Worm (Caenorhabditis elegans) whole organism, mixed stage, embryonic: Measurements from ENCODE around the gene T23G4.2.
A peak's percentile ranks its signal among the peaks of the same experiment; 100 is the strongest.

Source experiments
- M03D4.4 ChIP-seq: sonication (generic microtip); optimal IDR thresholded peaks from 2 replicates; lab custom pipeline; 2017; ENCODE audit warnings: mild to moderate bottlenecking, missing genetic modification characterization, missing compliant biosample characterization
- bed-3 ChIP-seq: fragments of 200-800 bp; sonication (Bioruptor generic); optimal IDR thresholded peaks from 3 replicates; lab custom pipeline; 2018; ENCODE audit warnings: mild to moderate bottlenecking, missing genetic modification characterization, moderate library complexity, missing compliant biosample characterization
- blmp-1 ChIP-seq: fragments of 150-350 bp; optimal IDR thresholded peaks from 2 replicates; lab custom pipeline; 2014; ENCODE audit warnings: missing biosample characterization, missing genetic modification characterization
- ceh-39 ChIP-seq: fragments of 150-350 bp; optimal IDR thresholded peaks from 2 replicates; lab custom pipeline; 2014; ENCODE audit warnings: missing biosample characterization, missing genetic modification characterization
- ceh-43 ChIP-seq: fragments of 200-800 bp; sonication (Bioruptor generic); optimal IDR thresholded peaks from 2 replicates; lab custom pipeline; 2018; ENCODE audit warnings: mild to moderate bottlenecking, missing genetic modification characterization, moderate library complexity, missing compliant biosample characterization
- ceh-83 ChIP-seq: fragments of 200-800 bp; sonication (Bioruptor generic); optimal IDR thresholded peaks from 2 replicates; lab custom pipeline; 2018; ENCODE audit warnings: mild to moderate bottlenecking, missing genetic modification characterization, missing compliant biosample characterization
- ces-1 ChIP-seq: fragments of 150-350 bp; optimal IDR thresholded peaks from 2 replicates; lab custom pipeline; 2014; ENCODE audit warnings: missing biosample characterization, missing genetic modification reagents, missing genetic modification characterization
- cnd-1 ChIP-seq: fragments of 200-800 bp; sonication (Bioruptor generic); optimal IDR thresholded peaks from 2 replicates; lab custom pipeline; 2018; ENCODE audit warnings: mild to moderate bottlenecking, missing genetic modification characterization, missing compliant biosample characterization
- drap-1 ChIP-seq: fragments of 200-800 bp; sonication (Bioruptor generic); optimal IDR thresholded peaks from 3 replicates; lab custom pipeline; 2018; ENCODE audit warnings: mild to moderate bottlenecking, missing genetic modification characterization, missing compliant biosample characterization
- elt-1 ChIP-seq: sonication (generic microtip); optimal IDR thresholded peaks from 2 replicates; lab custom pipeline; 2017; ENCODE audit warnings: missing genetic modification characterization, mild to moderate bottlenecking, missing compliant biosample characterization, antibody characterized with exemption, moderate library complexity, borderline replicate concordance; ENCODE audit not compliant: insufficient read depth
- elt-3 ChIP-seq: fragments of 150-350 bp; optimal IDR thresholded peaks from 2 replicates; lab custom pipeline; 2014; ENCODE audit warnings: missing biosample characterization, missing genetic modification characterization
- flh-1 ChIP-seq: fragments of 200-800 bp; sonication (Bioruptor generic); optimal IDR thresholded peaks from 2 replicates; lab custom pipeline; 2018; ENCODE audit warnings: mild to moderate bottlenecking, missing genetic modification characterization, moderate library complexity, missing compliant biosample characterization
- ham-2 ChIP-seq: fragments of 200-800 bp; sonication (Bioruptor generic); optimal IDR thresholded peaks from 2 replicates; lab custom pipeline; 2018; ENCODE audit warnings: mild to moderate bottlenecking, missing genetic modification characterization, missing compliant biosample characterization
- hlh-1 ChIP-seq: fragments of 150-350 bp; optimal IDR thresholded peaks from 2 replicates; lab custom pipeline; 2014; ENCODE audit warnings: missing biosample characterization, missing genetic modification reagents, missing genetic modification characterization
- lin-13 ChIP-seq: fragments of 150-350 bp; optimal IDR thresholded peaks from 2 replicates; lab custom pipeline; 2014; ENCODE audit warnings: missing biosample characterization, missing genetic modification characterization
- lin-32 ChIP-seq: fragments of 200-800 bp; sonication (Bioruptor generic); optimal IDR thresholded peaks from 2 replicates; lab custom pipeline; 2018; ENCODE audit warnings: mild to moderate bottlenecking, missing genetic modification characterization, missing compliant biosample characterization
- lsy-2 ChIP-seq: fragments of 150-350 bp; optimal IDR thresholded peaks from 2 replicates; lab custom pipeline; 2014; ENCODE audit warnings: missing biosample characterization, missing genetic modification characterization
- mab-5 ChIP-seq: fragments of 150-350 bp; optimal IDR thresholded peaks from 2 replicates; lab custom pipeline; 2014; ENCODE audit warnings: missing biosample characterization, missing genetic modification characterization
- mep-1 ChIP-seq: fragments of 150-350 bp; optimal IDR thresholded peaks from 2 replicates; lab custom pipeline; 2017; ENCODE audit warnings: missing biosample characterization, missing genetic modification reagents, missing genetic modification characterization, inconsistent platforms
- mls-2 ChIP-seq: sonication (generic microtip); optimal IDR thresholded peaks from 2 replicates; lab custom pipeline; 2016; ENCODE audit warnings: mild to moderate bottlenecking, missing genetic modification characterization, moderate library complexity, missing compliant biosample characterization
- nhr-12 ChIP-seq: fragments of 150-350 bp; optimal IDR thresholded peaks from 2 replicates; lab custom pipeline; 2014; ENCODE audit warnings: missing biosample characterization, missing genetic modification characterization
- nhr-2 ChIP-seq: fragments of 150-350 bp; optimal IDR thresholded peaks from 2 replicates; lab custom pipeline; 2014; ENCODE audit warnings: missing biosample characterization, missing genetic modification characterization
- nhr-237 ChIP-seq: fragments of 150-350 bp; optimal IDR thresholded peaks from 2 replicates; lab custom pipeline; 2014; ENCODE audit warnings: missing biosample characterization, missing genetic modification characterization
- nhr-28 ChIP-seq: fragments of 150-350 bp; optimal IDR thresholded peaks from 2 replicates; lab custom pipeline; 2014; ENCODE audit warnings: missing biosample characterization, missing genetic modification characterization
- nhr-76 ChIP-seq: sonication (generic microtip); optimal IDR thresholded peaks from 2 replicates; lab custom pipeline; 2017; ENCODE audit warnings: missing biosample characterization, missing genetic modification characterization
- sem-2 ChIP-seq: fragments of 200-800 bp; sonication (Bioruptor generic); optimal IDR thresholded peaks from 2 replicates; lab custom pipeline; 2018; ENCODE audit warnings: mild to moderate bottlenecking, missing genetic modification characterization, missing compliant biosample characterization
- snpc-4 ChIP-seq: fragments of 150-350 bp; optimal IDR thresholded peaks from 2 replicates; lab custom pipeline; 2014; ENCODE audit warnings: missing biosample characterization, missing genetic modification characterization
- sptf-1 ChIP-seq: sonication (generic microtip); optimal IDR thresholded peaks from 2 replicates; lab custom pipeline; 2017; ENCODE audit warnings: mild to moderate bottlenecking, missing genetic modification characterization, moderate library complexity, missing compliant biosample characterization
- tbx-8 ChIP-seq: fragments of 200-800 bp; sonication (Bioruptor generic); optimal IDR thresholded peaks from 2 replicates; lab custom pipeline; 2018; ENCODE audit warnings: mild to moderate bottlenecking, missing genetic modification characterization, moderate library complexity, missing compliant biosample characterization
- unc-120 ChIP-seq: sonication (generic microtip); optimal IDR thresholded peaks from 2 replicates; lab custom pipeline; 2017; ENCODE audit warnings: missing genetic modification characterization, missing compliant biosample characterization; ENCODE audit not compliant: poor library complexity, severe bottlenecking
- unc-39 ChIP-seq: fragments of 150-350 bp; optimal IDR thresholded peaks from 2 replicates; lab custom pipeline; 2014; ENCODE audit warnings: missing biosample characterization, missing genetic modification characterization
- unc-62 ChIP-seq: fragments of 150-350 bp; optimal IDR thresholded peaks from 2 replicates; lab custom pipeline; 2014; ENCODE audit warnings: missing biosample characterization, missing genetic modification reagents, missing genetic modification characterization
- zip-8 ChIP-seq: fragments of 150-350 bp; optimal IDR thresholded peaks from 2 replicates; lab custom pipeline; 2014; ENCODE audit warnings: missing biosample characterization, missing genetic modification characterization
- ztf-11 ChIP-seq: fragments of 150-350 bp; optimal IDR thresholded peaks from 2 replicates; lab custom pipeline; 2014; ENCODE audit warnings: missing biosample characterization, missing genetic modification characterization

The T23G4.2 gene

ce11 chrIV:13716279-13716678 is 26.9 kb upstream of the T23G4.2 start, which contains the start of gene C47A4.1:
Gene C47A4.1, minus strand, starts transcription at chrIV:13716379.
- TF ChIP-seq elt-1 (tag; lab: Kevin White, UChicago) (no peak), ceh-43 (no peak), blmp-1 (tag; lab: Kevin White, UChicago) (no peak), lin-13 (tag; lab: Kevin White, UChicago) (no peak), nhr-2 (no peak), mls-2 (no peak), ztf-11 (tag; lab: Kevin White, UChicago) (no peak), nhr-28 (tag; lab: Kevin White, UChicago) (no peak)

ce11 chrIV:13710367-13710766 is 21.0 kb upstream of the T23G4.2 start:
- TF ChIP-seq hlh-1 (tag; lab: Kevin White, UChicago) (peak; percentile 47), unc-62 (GFP tag; lab: Kevin White, UChicago) (peak; percentile 92), ceh-39 (tag; lab: Kevin White, UChicago) (no peak)

ce11 chrIV:13709069-13709640 is 19.8 kb upstream of the T23G4.2 start:
- TF ChIP-seq lin-13 (tag; lab: Kevin White, UChicago) (no peak), ham-2 (GFP tag; lab: Kevin White, UChicago) (no peak), nhr-12 (no peak), snpc-4 (tag; lab: Kevin White, UChicago) (no peak), sem-2 (no peak)

ce11 chrIV:13707894-13708293 is 18.5 kb upstream of the T23G4.2 start:
- no peak for TF ChIP-seq lsy-2 (tag; lab: Kevin White, UChicago)
- no peak for TF ChIP-seq flh-1 (GFP tag; lab: Kevin White, UChicago)
- TF ChIP-seq lin-32 (GFP tag; lab: Kevin White, UChicago): no peak
- peak; percentile 65 for TF ChIP-seq unc-62 (GFP tag; lab: Kevin White, UChicago)
- no peak for TF ChIP-seq elt-3 (tag; lab: Kevin White, UChicago)
- TF ChIP-seq blmp-1 (tag; lab: Kevin White, UChicago): no peak
- TF ChIP-seq unc-39 (tag; lab: Kevin White, UChicago): no peak
- no peak for TF ChIP-seq ceh-39 (tag; lab: Kevin White, UChicago)
- TF ChIP-seq M03D4.4: no peak
- no peak for TF ChIP-seq unc-120 (tag; lab: Kevin White, UChicago)
- TF ChIP-seq cnd-1 (tag; lab: Kevin White, UChicago): no peak
- no peak for TF ChIP-seq ztf-11 (tag; lab: Kevin White, UChicago)
- TF ChIP-seq nhr-2: peak; percentile 36
- no peak for TF ChIP-seq hlh-1 (tag; lab: Kevin White, UChicago)

- peak; percentile 100 for TF ChIP-seq unc-62 (GFP tag; lab: Kevin White, UChicago)
- TF ChIP-seq nhr-237: no peak
- no peak for TF ChIP-seq ces-1 (GFP tag; lab: Kevin White, UChicago)
- no peak for TF ChIP-seq sptf-1 (tag; lab: Kevin White, UChicago)
- no peak for TF ChIP-seq nhr-76 (tag; lab: Kevin White, UChicago)
- TF ChIP-seq nhr-2: peak; percentile 89
- no peak for TF ChIP-seq mls-2
- TF ChIP-seq mep-1 (tag; lab: Kevin White, UChicago): no peak
- peak; percentile 88 for TF ChIP-seq elt-1 (tag; lab: Kevin White, UChicago)
- TF ChIP-seq bed-3 (GFP tag; lab: Kevin White, UChicago): no peak
- TF ChIP-seq ceh-83 (GFP tag; lab: Kevin White, UChicago): no peak
- peak; percentile 18 for TF ChIP-seq tbx-8 (GFP tag; lab: Kevin White, UChicago)
- TF ChIP-seq nhr-28 (tag; lab: Kevin White, UChicago): no peak
- TF ChIP-seq elt-3 (tag; lab: Kevin White, UChicago): no peak
- TF ChIP-seq ceh-43: no peak
- TF ChIP-seq zip-8 (tag; lab: Kevin White, UChicago): no peak
- no peak for TF ChIP-seq ham-2 (GFP tag; lab: Kevin White, UChicago)
- no peak for TF ChIP-seq lin-13 (tag; lab: Kevin White, UChicago)
- peak; percentile 72 for TF ChIP-seq hlh-1 (tag; lab: Kevin White, UChicago)
- TF ChIP-seq ztf-11 (tag; lab: Kevin White, UChicago): no peak
- TF ChIP-seq ceh-39 (tag; lab: Kevin White, UChicago): no peak
- no peak for TF ChIP-seq drap-1 (GFP tag; lab: Kevin White, UChicago)
- peak; percentile 42 for TF ChIP-seq unc-120 (tag; lab: Kevin White, UChicago)
- TF ChIP-seq lin-32 (GFP tag; lab: Kevin White, UChicago): no peak
- TF ChIP-seq mab-5 (tag; lab: Kevin White, UChicago): peak; percentile 36
- no peak for TF ChIP-seq unc-39 (tag; lab: Kevin White, UChicago)
- TF ChIP-seq M03D4.4: no peak
Measured at ce11 chrIV:13703828-13704425, 14.6 kb upstream of the T23G4.2 start, which contains the start of gene tlp-1. Gene tlp-1, minus strand, starts transcription at chrIV:13704082.
